Fruit fly (Drosophila melanogaster): ENCODE measurements around the gene chm.

Gene chm

DNA sequence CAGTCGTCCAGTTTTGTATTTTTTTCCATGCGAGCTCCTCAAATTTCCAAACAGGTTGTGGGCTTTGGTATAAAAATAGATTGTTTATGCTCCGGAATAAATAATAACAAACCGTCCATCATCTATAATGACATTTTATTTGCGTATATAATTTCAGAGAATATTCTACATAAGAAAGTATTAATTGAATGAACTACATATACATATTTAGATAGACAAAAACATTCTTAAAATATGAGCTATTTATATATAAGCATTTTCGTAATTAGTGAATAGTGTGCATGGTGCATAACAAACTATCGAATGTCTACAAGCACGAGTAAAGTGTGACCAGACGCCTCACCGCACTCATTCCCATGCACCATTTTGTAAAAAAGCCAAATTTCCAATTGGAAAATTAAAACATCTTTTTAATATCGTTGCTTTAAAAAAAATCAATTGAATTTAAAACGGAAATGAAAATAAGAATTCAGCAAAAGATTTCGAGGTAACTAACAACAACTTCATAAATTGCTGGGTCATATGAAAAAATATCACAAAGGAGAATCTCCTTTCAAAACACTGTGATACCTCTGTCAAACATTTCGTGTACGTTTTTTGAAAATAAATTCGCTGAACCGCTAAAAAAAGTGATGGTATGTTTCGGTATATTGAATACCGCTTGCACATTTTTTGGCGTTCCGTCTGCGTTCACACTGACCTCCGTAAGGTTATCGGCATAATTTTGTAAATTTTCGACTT lies 14.3 kb downstream of the chm start, which contains the start of gene muc (continued):
- peak; percentile 14 for TF ChIP-seq Sox15 (GFP tag; optimal IDR thresholded peaks at IDR 0.05)
- TF ChIP-seq Hr4 (GFP tag; optimal IDR thresholded peaks at IDR 0.05): no peak
- no peak for TF ChIP-seq CG7368 (GFP tag; optimal IDR thresholded peaks at IDR 0.05)
- TF ChIP-seq dsx (GFP tag; optimal IDR thresholded peaks at IDR 0.05; ENCODE audit: poor library complexity, severe bottlenecking): peak; percentile 13
- TF ChIP-seq Met (GFP tag; optimal IDR thresholded peaks at IDR 0.05): peak; percentile 34
- peak; percentile 2 for TF ChIP-seq CG10669 (GFP tag; optimal IDR thresholded peaks at IDR 0.05)
- TF ChIP-seq lz (GFP tag; optimal IDR thresholded peaks at IDR 0.05): peak; percentile 51
- TF ChIP-seq CG6276 (GFP tag; optimal IDR thresholded peaks at IDR 0.05): no peak
- TF ChIP-seq Sox102F (GFP tag; optimal IDR thresholded peaks at IDR 0.05): no peak
- no peak for TF ChIP-seq OdsH (GFP tag; optimal IDR thresholded peaks at IDR 0.05)
- no peak for TF ChIP-seq CG8119 (GFP tag; IDR thresholded peaks at IDR 0.05)
- TF ChIP-seq CG3032 (tag; optimal IDR thresholded peaks at IDR 0.05): peak; percentile 39
- no peak for TF ChIP-seq CG11294 (GFP tag; IDR thresholded peaks at IDR 0.05)
- peak; percentile 23 for TF ChIP-seq Eip75B (GFP tag; optimal IDR thresholded peaks at IDR 0.05)
- TF ChIP-seq achi (GFP tag; optimal IDR thresholded peaks at IDR 0.05): no peak
- peak; percentile 42; the same call in 2 of the 3 replicates for TF ChIP-seq eg (GFP tag; IDR thresholded peaks at IDR 0.05)
- peak; percentile 38 for TF ChIP-seq Ets21C (GFP tag; optimal IDR thresholded peaks at IDR 0.05)

dm6 chr2L:7427067-7427785 lies 15.0 kb downstream of the chm start:
- no peak for TF ChIP-seq lz (GFP tag; optimal IDR thresholded peaks at IDR 0.05)
- no peak for TF ChIP-seq vri (GFP tag; optimal IDR thresholded peaks at IDR 0.05)
- TF ChIP-seq fkh (GFP tag; optimal IDR thresholded peaks at IDR 0.05): peak; percentile 61
- TF ChIP-seq Sox14 (GFP tag; optimal IDR thresholded peaks at IDR 0.05): no peak
- no peak for TF ChIP-seq CG15336 (GFP tag; IDR thresholded peaks at IDR 0.05)
- no peak for TF ChIP-seq CG6854 (GFP tag; optimal IDR thresholded peaks at IDR 0.05)

DNA sequence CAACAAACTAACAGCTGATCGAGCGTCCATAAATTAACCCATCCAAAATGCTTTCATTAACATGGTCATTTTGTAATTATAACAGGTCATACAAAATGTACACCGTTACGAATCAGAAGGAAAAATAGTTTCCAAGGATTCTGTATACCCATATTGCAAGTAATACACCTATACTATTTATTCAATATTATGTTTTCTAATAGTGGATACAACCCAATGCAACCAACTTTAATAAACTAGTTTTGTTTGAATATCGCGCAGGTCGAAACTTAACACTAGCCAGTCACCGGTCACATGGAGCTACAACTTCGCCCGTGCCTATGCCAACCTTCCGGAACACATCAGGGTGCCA lies 15.5 kb downstream of the chm start:
- TF ChIP-seq CG8632 (GFP tag; optimal IDR thresholded peaks at IDR 0.05): no peak
- TF ChIP-seq CG32006 (GFP tag; optimal IDR thresholded peaks at IDR 0.05): no peak
- TF ChIP-seq CG8319 (GFP tag; optimal IDR thresholded peaks at IDR 0.05): no peak
- no peak for TF ChIP-seq CG4318 (GFP tag; optimal IDR thresholded peaks at IDR 0.05)
- TF ChIP-seq Sox14 (GFP tag; optimal IDR thresholded peaks at IDR 0.05): no peak
- no peak for TF ChIP-seq CG6808 (GFP tag; optimal IDR thresholded peaks at IDR 0.05)
- no peak for TF ChIP-seq CG6163 (GFP tag; IDR thresholded peaks at IDR 0.05)
- TF ChIP-seq CG10631 (GFP tag; optimal IDR thresholded peaks at IDR 0.05): no peak
- TF ChIP-seq Sox15 (GFP tag; optimal IDR thresholded peaks at IDR 0.05): no peak
- no peak for TF ChIP-seq fd85E (GFP tag; optimal IDR thresholded peaks at IDR 0.05)
- no peak for TF ChIP-seq CG10669 (GFP tag; optimal IDR thresholded peaks at IDR 0.05)
- TF ChIP-seq cyc (GFP tag; optimal IDR thresholded peaks at IDR 0.05): no peak
- no peak for TF ChIP-seq Lpt (GFP tag; optimal IDR thresholded peaks at IDR 0.05)
- TF ChIP-seq CG31627 (GFP tag; optimal IDR thresholded peaks at IDR 0.05): no peak

dm6 chr2L:7430313-7430712 lies 18.1 kb downstream of the chm start:
- no peak for TF ChIP-seq dsx (GFP tag; optimal IDR thresholded peaks at IDR 0.05; ENCODE audit: poor library complexity, severe bottlenecking)
- no peak for TF ChIP-seq Hr4 (GFP tag; optimal IDR thresholded peaks at IDR 0.05)
- no peak for TF ChIP-seq svp (GFP tag)
- no peak for TF ChIP-seq CG9139 (GFP tag; optimal IDR thresholded peaks at IDR 0.05)
- TF ChIP-seq cyc (GFP tag; optimal IDR thresholded peaks at IDR 0.05): no peak
- TF ChIP-seq CG32006 (GFP tag; optimal IDR thresholded peaks at IDR 0.05): no peak
- no peak for TF ChIP-seq CG7368 (GFP tag; optimal IDR thresholded peaks at IDR 0.05)
